Worm (Caenorhabditis elegans) whole organism, mixed stage, embryonic: ENCODE results near the gene srg-45.

Source experiments
- ceh-39 ChIP-seq: fragments of 150-350 bp; optimal IDR thresholded peaks from 2 replicates; lab custom pipeline; 2014; ENCODE audit warnings: missing biosample characterization, missing genetic modification characterization
- ces-1 ChIP-seq: fragments of 150-350 bp; optimal IDR thresholded peaks from 2 replicates; lab custom pipeline; 2014; ENCODE audit warnings: missing biosample characterization, missing genetic modification reagents, missing genetic modification characterization
- nhr-12 ChIP-seq: fragments of 150-350 bp; optimal IDR thresholded peaks from 2 replicates; lab custom pipeline; 2014; ENCODE audit warnings: missing biosample characterization, missing genetic modification characterization
- nhr-237 ChIP-seq: fragments of 150-350 bp; optimal IDR thresholded peaks from 2 replicates; lab custom pipeline; 2014; ENCODE audit warnings: missing biosample characterization, missing genetic modification characterization
- nhr-28 ChIP-seq: fragments of 150-350 bp; optimal IDR thresholded peaks from 2 replicates; lab custom pipeline; 2014; ENCODE audit warnings: missing biosample characterization, missing genetic modification characterization
- unc-39 ChIP-seq: fragments of 150-350 bp; optimal IDR thresholded peaks from 2 replicates; lab custom pipeline; 2014; ENCODE audit warnings: missing biosample characterization, missing genetic modification characterization

- peak; percentile 79 for TF ChIP-seq nhr-237 (tag; lab: Kevin White, UChicago)
- TF ChIP-seq unc-39 (tag; lab: Kevin White, UChicago): no peak
- no peak for TF ChIP-seq nhr-28
- peak; percentile 52 for TF ChIP-seq ces-1 (GFP tag; lab: Kevin White, UChicago)
- TF ChIP-seq ceh-39: peak; percentile 41
- TF ChIP-seq nhr-12: no peak
Measured at ce11 chrV:12317894-12318553, 10.7 kb downstream of the srg-45 start, which contains the start of the genes R04F11.5 and R04F11.2.
